Fruit fly (Drosophila melanogaster) whole organism, embryonic: ENCODE measurements around the gene Cyp4ac2.

Source experiments
- Adf1 ChIP-seq: fragments of 200-800 bp; sonication (Bioruptor generic); IDR thresholded peaks from 2 replicates; pipeline ENCODE4 v1.3.6; 2022; ENCODE audit warnings: missing biosample characterization, missing genetic modification characterization
- Asciz ChIP-seq: fragments of 200-800 bp; sonication (Bioruptor generic); optimal IDR thresholded peaks from 2 replicates; lab custom pipeline; 2017; ENCODE audit warnings: missing biosample characterization, mild to moderate bottlenecking, missing genetic modification characterization, missing genetic modification reagents
- Atf6 ChIP-seq: fragments of 200-800 bp; sonication (Bioruptor generic); IDR thresholded peaks from 2 replicates; pipeline ENCODE4 v1.3.6; 2022; ENCODE audit warnings: missing biosample characterization, missing genetic modification characterization
- CG12236 ChIP-seq: fragments of 200-800 bp; sonication (Bioruptor generic); optimal IDR thresholded peaks from 2 replicates; lab custom pipeline; 2016; ENCODE audit warnings: missing biosample characterization, missing genetic modification characterization
- CG1233 ChIP-seq: fragments of 200-800 bp; sonication (Bioruptor generic); optimal IDR thresholded peaks from 4 replicates; lab custom pipeline; 2018; ENCODE audit warnings: missing biosample characterization, mild to moderate bottlenecking, missing genetic modification characterization
- CG12391 ChIP-seq: fragments of 200-800 bp; sonication (Bioruptor generic); optimal IDR thresholded peaks from 3 replicates; lab custom pipeline; 2018; ENCODE audit warnings: missing biosample characterization, mild to moderate bottlenecking, missing genetic modification characterization, moderate library complexity
- CG14014 ChIP-seq: fragments of 200-800 bp; sonication (Bioruptor generic); IDR thresholded peaks from 2 replicates; pipeline ENCODE4 v1.3.6; 2022; ENCODE audit warnings: missing biosample characterization, missing genetic modification characterization
- CG14965 ChIP-seq: fragments of 200-800 bp; sonication (Bioruptor generic); optimal IDR thresholded peaks from 2 replicates; lab custom pipeline; 2016; ENCODE audit warnings: missing biosample characterization, missing genetic modification characterization, borderline replicate concordance
- CG17361 ChIP-seq: fragments of 200-800 bp; sonication (Bioruptor generic); IDR thresholded peaks from 3 replicates; pipeline ENCODE4 v1.3.6; 2022; ENCODE audit warnings: missing biosample characterization, missing genetic modification characterization
- CG17829 ChIP-seq: fragments of 200-800 bp; optimal IDR thresholded peaks from 2 replicates; lab custom pipeline; 2019; ENCODE audit warnings: missing biosample characterization, mild to moderate bottlenecking, missing genetic modification characterization, moderate library complexity
- CG2678 ChIP-seq: fragments of 200-800 bp; sonication (Bioruptor generic); optimal IDR thresholded peaks from 3 replicates; lab custom pipeline; 2019; ENCODE audit warnings: missing biosample characterization, mild to moderate bottlenecking, missing genetic modification characterization, moderate library complexity
- CG2889 ChIP-seq: fragments of 200-800 bp; sonication (Bioruptor generic); IDR thresholded peaks from 3 replicates; pipeline ENCODE4 v1.3.6; 2022; ENCODE audit warnings: missing biosample characterization, missing genetic modification characterization
- CG30403 ChIP-seq: fragments of 200-800 bp; sonication (Bioruptor generic); optimal IDR thresholded peaks from 3 replicates; lab custom pipeline; 2016; ENCODE audit warnings: missing biosample characterization, missing genetic modification characterization
- CG31224 ChIP-seq: fragments of 200-800 bp; sonication (Bioruptor generic); IDR thresholded peaks from 2 replicates; pipeline ENCODE4 v1.3.6; 2022; ENCODE audit warnings: missing biosample characterization, missing genetic modification characterization
- CG31365 ChIP-seq: fragments of 200-800 bp; sonication (Bioruptor generic); optimal IDR thresholded peaks from 2 replicates; lab custom pipeline; 2018; ENCODE audit warnings: missing biosample characterization, mild to moderate bottlenecking, missing genetic modification characterization
- CG34224 ChIP-seq: fragments of 200-800 bp; sonication (Bioruptor generic); IDR thresholded peaks from 3 replicates; pipeline ENCODE4 v1.3.6; 2022; ENCODE audit warnings: missing biosample characterization, missing genetic modification characterization; ENCODE audit not compliant: partially characterized antibody
- CG6272 ChIP-seq: fragments of 200-800 bp; sonication (Bioruptor generic); IDR thresholded peaks from 2 replicates; pipeline ENCODE4 v1.3.6; 2022; ENCODE audit warnings: missing biosample characterization, missing genetic modification characterization
- CG8765 ChIP-seq: fragments of 200-800 bp; sonication (Bioruptor generic); IDR thresholded peaks from 2 replicates; pipeline ENCODE4 v1.3.6; 2022; ENCODE audit warnings: missing biosample characterization, missing genetic modification characterization
- CG9437 ChIP-seq: fragments of 200-800 bp; sonication (Bioruptor generic); optimal IDR thresholded peaks from 2 replicates; lab custom pipeline; 2018; ENCODE audit warnings: missing biosample characterization, mild to moderate bottlenecking, missing genetic modification characterization
- CG9932 ChIP-seq: fragments of 200-800 bp; sonication (Bioruptor generic); IDR thresholded peaks from 2 replicates; pipeline ENCODE4 v1.3.6; 2022; ENCODE audit warnings: missing biosample characterization, missing genetic modification characterization
- CkIIα-i1 ChIP-seq: fragments of 200-800 bp; sonication (Bioruptor generic); IDR thresholded peaks from 2 replicates; pipeline ENCODE4 v1.3.6; 2022; ENCODE audit warnings: missing biosample characterization, missing genetic modification characterization
- D19A ChIP-seq: fragments of 200-800 bp; optimal IDR thresholded peaks from 3 replicates; lab custom pipeline; 2019; ENCODE audit warnings: missing biosample characterization, mild to moderate bottlenecking, missing genetic modification characterization, moderate library complexity
- Deaf1 ChIP-seq: fragments of 200-800 bp; optimal IDR thresholded peaks from 3 replicates; lab custom pipeline; 2019; ENCODE audit warnings: missing biosample characterization, mild to moderate bottlenecking, missing genetic modification characterization, moderate library complexity
- Doc2 ChIP-seq: fragments of 200-800 bp; sonication (Bioruptor generic); IDR thresholded peaks from 2 replicates; pipeline ENCODE4 v1.3.6; 2022; ENCODE audit warnings: missing biosample characterization, missing genetic modification characterization
- Ets65A ChIP-seq: fragments of 200-800 bp; sonication (Bioruptor generic); peaks from one replicate; lab custom pipeline; 2016; ENCODE audit warnings: missing biosample characterization, missing genetic modification characterization
- Hr51 ChIP-seq, 2 experiments: fragments of 200-800 bp; sonication (Bioruptor generic); optimal IDR thresholded peaks; 2 replicates in 1 of 2; 3 replicates in 1 of 2; lab custom pipeline; 2016 to 2018; ENCODE audit warnings: missing biosample characterization in 2 of 2, missing genetic modification characterization in 2 of 2, mild to moderate bottlenecking in 1 of 2, moderate library complexity in 1 of 2
- Rx ChIP-seq: fragments of 200-800 bp; sonication (Bioruptor generic); IDR thresholded peaks from 2 replicates; pipeline ENCODE4 v1.3.6; 2022; ENCODE audit warnings: missing biosample characterization, missing genetic modification characterization
- Scr ChIP-seq: fragments of 200-800 bp; sonication (Bioruptor generic); IDR thresholded peaks from 2 replicates; pipeline ENCODE4 v1.3.6; 2022; ENCODE audit warnings: missing biosample characterization, missing genetic modification characterization; ENCODE audit not compliant: partially characterized antibody
- Stat92E ChIP-seq, 3 experiments: fragments of >200 bp in 2 of 3; fragments of 200-800 bp in 1 of 3; sonication (Bioruptor generic) in 1 of 3; optimal IDR thresholded peaks; 2 replicates each; lab custom pipeline; 2017 to 2019; ENCODE audit warnings: missing biosample characterization in 3 of 3, missing genetic modification characterization in 3 of 3, mild to moderate bottlenecking in 1 of 3, moderate library complexity in 1 of 3
- abd-A ChIP-seq: fragments of 200-800 bp; sonication (Bioruptor generic); optimal IDR thresholded peaks from 3 replicates; lab custom pipeline; 2019; ENCODE audit warnings: missing biosample characterization, mild to moderate bottlenecking, missing genetic modification characterization, moderate library complexity
- bigmax ChIP-seq: fragments of 200-800 bp; sonication (Bioruptor generic); optimal IDR thresholded peaks from 2 replicates; lab custom pipeline; 2018; ENCODE audit warnings: missing biosample characterization, mild to moderate bottlenecking, missing genetic modification characterization
- chm ChIP-seq: fragments of 200-800 bp; sonication (Bioruptor generic); IDR thresholded peaks from 2 replicates; pipeline ENCODE4 v1.3.6; 2022; ENCODE audit warnings: missing biosample characterization, missing genetic modification characterization
- cwo ChIP-seq: fragments of 200-800 bp; sonication (Bioruptor generic); optimal IDR thresholded peaks from 3 replicates; lab custom pipeline; 2017; ENCODE audit warnings: missing biosample characterization, missing genetic modification characterization, mild to moderate bottlenecking, moderate library complexity, missing genetic modification reagents
- dati ChIP-seq: fragments of 200-800 bp; sonication (Bioruptor generic); IDR thresholded peaks from 2 replicates; pipeline ENCODE4 v1.3.6; 2022; ENCODE audit warnings: missing biosample characterization, missing genetic modification characterization
- dm ChIP-seq: fragments of 200-800 bp; sonication (Bioruptor generic); optimal IDR thresholded peaks from 3 replicates; lab custom pipeline; 2016; ENCODE audit warnings: missing biosample characterization, missing genetic modification characterization
- hb ChIP-seq: fragments of 200-800 bp; sonication (Bioruptor generic); IDR thresholded peaks from 3 replicates; pipeline ENCODE4 v1.3.6; 2022; ENCODE audit warnings: missing biosample characterization, missing genetic modification characterization; ENCODE audit not compliant: partially characterized antibody
- kah ChIP-seq: fragments of 200-800 bp; sonication (Bioruptor generic); optimal IDR thresholded peaks from 2 replicates; lab custom pipeline; 2018; ENCODE audit warnings: missing biosample characterization, mild to moderate bottlenecking, missing genetic modification characterization
- mld ChIP-seq: fragments of 200-800 bp; sonication (Bioruptor generic); IDR thresholded peaks from 3 replicates; pipeline ENCODE4 v1.3.6; 2022; ENCODE audit warnings: missing biosample characterization, missing genetic modification characterization; ENCODE audit not compliant: partially characterized antibody
- pho ChIP-seq: fragments of 200-800 bp; sonication (Bioruptor generic); optimal IDR thresholded peaks from 2 replicates; lab custom pipeline; 2016; ENCODE audit warnings: missing biosample characterization, missing genetic modification characterization
- prd ChIP-seq, 3 experiments: fragments of >200 bp in 2 of 3; fragments of 200-800 bp in 1 of 3; sonication (Bioruptor generic) in 1 of 3; optimal IDR thresholded peaks in 2 of 3; IDR thresholded peaks in 1 of 3; 2 replicates in 2 of 3; 3 replicates in 1 of 3; pipeline versions ENCODE4 v1.3.6 to Lab custom; 2017 to 2022; ENCODE audit warnings: missing biosample characterization in 1 of 3, missing genetic modification characterization in 1 of 3
- sens-2 ChIP-seq: fragments of 200-800 bp; sonication (Bioruptor generic); IDR thresholded peaks from 2 replicates; pipeline ENCODE4 v1.3.6; 2022; ENCODE audit warnings: missing biosample characterization, missing genetic modification characterization
- sim ChIP-seq: fragments of 200-800 bp; sonication (Bioruptor generic); IDR thresholded peaks from 2 replicates; pipeline ENCODE4 v1.3.6; 2022; ENCODE audit warnings: missing biosample characterization, missing genetic modification characterization
- slbo ChIP-seq: fragments of 200-800 bp; sonication (Bioruptor generic); IDR thresholded peaks from 2 replicates; pipeline ENCODE4 v1.3.6; 2022; ENCODE audit warnings: missing biosample characterization, missing genetic modification characterization
- slou ChIP-seq: fragments of 200-800 bp; sonication (Bioruptor generic); optimal IDR thresholded peaks from 3 replicates; lab custom pipeline; 2016; ENCODE audit warnings: missing biosample characterization, missing genetic modification characterization
- sna ChIP-seq: fragments of 200-800 bp; sonication (Bioruptor generic); IDR thresholded peaks from 2 replicates; pipeline ENCODE4 v1.3.6; 2022; ENCODE audit warnings: missing biosample characterization, missing genetic modification characterization; ENCODE audit not compliant: partially characterized antibody
- tx ChIP-seq: fragments of 200-800 bp; sonication (Bioruptor generic); optimal IDR thresholded peaks from 2 replicates; lab custom pipeline; 2016; ENCODE audit warnings: missing biosample characterization, missing genetic modification characterization
- vnd ChIP-seq: fragments of 200-800 bp; sonication (Bioruptor generic); IDR thresholded peaks from 3 replicates; pipeline ENCODE4 v1.3.6; 2022; ENCODE audit warnings: missing biosample characterization, missing genetic modification characterization; ENCODE audit not compliant: partially characterized antibody
- zen2 ChIP-seq: fragments of 200-800 bp; sonication (Bioruptor generic); IDR thresholded peaks from 3 replicates; pipeline ENCODE4 v1.3.6; 2022; ENCODE audit warnings: missing biosample characterization, missing genetic modification characterization; ENCODE audit not compliant: partially characterized antibody
- zfh1 ChIP-seq: fragments of 200-800 bp; sonication (Bioruptor generic); IDR thresholded peaks from 3 replicates; pipeline ENCODE4 v1.3.6; 2022; ENCODE audit warnings: missing biosample characterization, missing genetic modification characterization

Cyp4ac2 gene

DNA sequence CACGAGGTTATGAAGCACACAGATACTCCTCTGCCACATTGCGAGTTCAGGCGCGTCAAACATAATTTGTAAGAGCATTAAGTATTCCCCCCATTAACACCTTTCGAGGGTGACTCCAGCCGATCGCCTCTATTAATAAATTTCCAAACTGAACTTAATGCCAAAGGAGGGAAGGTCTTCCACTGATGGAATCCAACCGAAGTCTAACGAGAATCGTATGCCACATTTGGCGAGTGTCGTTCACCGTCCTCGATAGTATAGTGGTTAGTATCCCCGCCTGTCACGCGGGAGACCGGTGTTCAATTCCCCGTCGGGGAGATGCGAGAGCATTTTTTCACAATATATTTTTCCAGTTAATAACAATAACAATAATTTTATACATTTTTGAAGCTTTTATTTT, 25.7 kb upstream of the Cyp4ac2 start (continued):
- TF ChIP-seq CG34224 (GFP tag; lab: Robert Waterston, UW), result peak; percentile 54
- TF ChIP-seq Deaf1 (tag; lab: Kevin White, UChicago), result no peak
- no peak for TF ChIP-seq sens-2 (GFP tag; lab: Robert Waterston, UW)
- no peak for TF ChIP-seq Rx (GFP tag; lab: Robert Waterston, UW)
- peak; percentile 72 for TF ChIP-seq chm (GFP tag; lab: Robert Waterston, UW)
- no peak for TF ChIP-seq tx
- TF ChIP-seq CG9932 (GFP tag; lab: Robert Waterston, UW), result no peak
- no peak for TF ChIP-seq Hr51 (GFP tag; optimal IDR thresholded peaks at IDR 0.05; lab: Kevin White, UChicago)
- peak; percentile 87 for TF ChIP-seq mld (GFP tag; lab: Robert Waterston, UW)
- 0 out of 2 replicates have a peak, but pooled peaks have one; percentile 30 for TF ChIP-seq slbo (GFP tag; lab: Robert Waterston, UW)
- TF ChIP-seq kah (GFP tag; lab: Kevin White, UChicago), result no peak
- no peak for TF ChIP-seq bigmax
- no peak for TF ChIP-seq Atf6 (GFP tag; lab: Robert Waterston, UW)
- no peak; the same call in 1 of the 2 replicates for TF ChIP-seq sna (GFP tag; lab: Robert Waterston, UW)
- TF ChIP-seq CG12391, result no peak
- no peak for TF ChIP-seq CG2889 (GFP tag; lab: Robert Waterston, UW)
- no peak for TF ChIP-seq CG31224 (GFP tag; lab: Robert Waterston, UW)
- TF ChIP-seq slou (GFP tag; lab: Kevin White, UChicago), result no peak
- TF ChIP-seq CG12236 (GFP tag; lab: Kevin White, UChicago), result no peak
- no peak for TF ChIP-seq Adf1 (GFP tag; lab: Robert Waterston, UW)
- peak; percentile 2 for TF ChIP-seq CG17829 (tag; lab: Kevin White, UChicago)
- TF ChIP-seq zfh1, result no peak
- peak in 1 of 3 experiments; percentile 69 for TF ChIP-seq Stat92E (GFP tag; optimal IDR thresholded peaks at IDR 0.05; lab: Kevin White, UChicago)
- no peak for TF ChIP-seq abd-A (tag; lab: Kevin White, UChicago)
- TF ChIP-seq dm (GFP tag; lab: Kevin White, UChicago), result no peak
- TF ChIP-seq vnd (GFP tag; lab: Robert Waterston, UW), result peak; percentile 70
- TF ChIP-seq dati (GFP tag; lab: Robert Waterston, UW), result no peak
- no peak for TF ChIP-seq CkIIα-i1 (GFP tag; lab: Robert Waterston, UW)
- TF ChIP-seq CG14014 (GFP tag; lab: Robert Waterston, UW), result no peak
- TF ChIP-seq CG8765 (GFP tag; lab: Robert Waterston, UW), result no peak
- TF ChIP-seq CG17361 (GFP tag; lab: Robert Waterston, UW), result no peak
- TF ChIP-seq CG6272 (GFP tag; lab: Robert Waterston, UW), result no peak
- TF ChIP-seq hb (GFP tag; lab: Robert Waterston, UW), result peak; percentile 71; the same call in 2 of the 3 replicates
- TF ChIP-seq D19A (tag; lab: Kevin White, UChicago), result peak; percentile 50
- TF ChIP-seq CG14965 (GFP tag; lab: Kevin White, UChicago), result no peak
- TF ChIP-seq CG1233 (GFP tag; lab: Kevin White, UChicago), result no peak
- TF ChIP-seq zen2 (GFP tag; lab: Robert Waterston, UW), result peak; percentile 65; the same call in 1 of the 3 replicates
- peak; percentile 23 for TF ChIP-seq CG2678 (tag; lab: Kevin White, UChicago)

DNA sequence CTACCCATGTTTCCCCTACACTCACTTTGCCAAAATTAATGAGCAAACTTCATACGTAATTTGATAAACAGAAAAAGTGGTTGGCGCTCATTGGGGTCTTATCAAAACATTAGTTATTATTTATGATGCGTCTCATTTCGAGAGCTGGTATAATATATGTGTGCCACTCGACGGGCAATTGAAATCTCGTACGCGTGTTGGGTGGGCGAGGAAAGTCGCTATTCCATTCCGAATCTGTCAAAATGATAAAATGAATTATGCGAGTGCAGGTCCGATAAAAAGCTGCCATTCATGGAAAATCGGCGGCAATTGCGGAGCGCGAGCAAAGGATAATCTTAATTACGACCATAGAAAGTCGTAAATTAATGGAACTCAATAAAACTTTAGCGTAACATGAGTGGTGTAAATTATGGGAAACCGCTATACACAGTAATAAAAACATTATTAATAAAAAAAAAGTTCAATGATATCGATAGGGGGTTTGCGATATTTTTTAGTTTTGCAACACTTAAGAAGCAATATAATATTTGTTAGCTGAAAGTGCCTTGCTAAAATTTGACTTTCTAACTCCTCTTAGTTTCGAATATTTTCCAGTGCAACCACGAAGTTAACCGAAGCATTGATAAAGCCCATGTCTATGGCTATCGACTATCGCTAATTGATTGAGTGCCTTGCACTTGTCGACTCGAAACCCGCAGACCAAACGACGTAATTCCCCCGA, 23.8 kb upstream of the Cyp4ac2 start:
- peak; percentile 28; the same call in 1 of the 2 replicates for TF ChIP-seq Scr
- TF ChIP-seq Ets65A (GFP tag; lab: Kevin White, UChicago), result peak; percentile 40
- peak; percentile 22 for TF ChIP-seq cwo (GFP tag; lab: Kevin White, UChicago)
- no peak for TF ChIP-seq prd (optimal IDR thresholded peaks at IDR 0.05; lab: Kevin White, UChicago)
- TF ChIP-seq prd (GFP tag; IDR thresholded peaks at IDR 0.05; lab: Robert Waterston, UW), result peak; percentile 13; the same call in 1 of the 3 replicates
- no peak for TF ChIP-seq CG31365
- peak; percentile 12 for TF ChIP-seq CG30403 (GFP tag; lab: Kevin White, UChicago)
- TF ChIP-seq sim, result no peak
- peak; percentile 3 for TF ChIP-seq CG9437 (GFP tag; lab: Kevin White, UChicago)
- TF ChIP-seq pho, result no peak
- TF ChIP-seq Doc2, result no peak
- TF ChIP-seq Asciz (GFP tag; lab: Kevin White, UChicago), result no peak
